Worm (Caenorhabditis elegans): Measurements from ENCODE around the gene glr-2.
A peak's percentile ranks its signal among the peaks of the same experiment; 100 is the strongest.

ce11 chrIII:7181822-7182221 lies 37.1 kb upstream of the glr-2 start, which contains the start of gene epg-4:
- TF ChIP-seq tab-1 (GFP tag; IDR thresholded peaks at IDR 0.05) (no peak), flt-1 (GFP tag; IDR thresholded peaks at IDR 0.05) (0 out of 2 replicates have a peak, but pooled peaks have one; percentile 18), cog-1 (tag; optimal IDR thresholded peaks at IDR 0.05) (no peak), klf-2 (GFP tag; conservative IDR thresholded peaks at IDR 0.05) (no peak), ztf-23 (GFP tag; IDR thresholded peaks at IDR 0.05) (no peak; the same call in 1 of the 2 replicates), ztf-29 (GFP tag; IDR thresholded peaks at IDR 0.05) (no peak), med-1 (GFP tag; optimal IDR thresholded peaks at IDR 0.05; ENCODE audit: insufficient read depth) (no peak), ref-1 (GFP tag; conservative IDR thresholded peaks at IDR 0.05) (no peak), T22C8.4 (GFP tag; IDR thresholded peaks at IDR 0.05) (no peak)
